Worm (Caenorhabditis elegans): Measurements from ENCODE around the gene nhr-68.

The nhr-68 gene

DNA sequence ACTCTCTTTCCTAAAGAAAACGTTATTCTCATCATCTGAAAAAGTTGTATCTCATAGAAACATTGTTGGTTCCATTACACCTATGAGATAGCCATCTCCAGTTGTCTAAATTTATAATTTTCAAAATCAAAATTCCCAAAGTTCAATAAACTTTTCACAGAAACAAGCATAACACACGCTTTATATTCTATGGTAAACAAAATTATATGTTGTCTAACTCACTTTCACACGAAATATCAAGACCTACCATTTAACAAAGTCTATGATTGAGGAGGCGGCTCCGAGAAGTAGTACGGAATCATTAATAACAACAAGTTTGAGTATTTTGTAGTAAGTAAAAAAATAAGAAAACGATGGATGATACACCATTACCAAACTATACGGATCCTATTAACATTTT is 25.6 kb downstream of the nhr-68 start, which contains the start of gene srx-84:
Gene srx-84, plus strand, starts transcription at position 301 of the 400 bp plus-strand sequence.
- TF ChIP-seq nhr-12 (tag; optimal IDR thresholded peaks at IDR 0.05): no peak
- no peak for TF ChIP-seq ceh-39 (tag; optimal IDR thresholded peaks at IDR 0.05)
- TF ChIP-seq elt-3 (tag; optimal IDR thresholded peaks at IDR 0.05): no peak
- TF ChIP-seq hlh-1 (tag; optimal IDR thresholded peaks at IDR 0.05): no peak
- TF ChIP-seq ham-2 (GFP tag; optimal IDR thresholded peaks at IDR 0.05): no peak
- no peak for TF ChIP-seq bed-3 (GFP tag; optimal IDR thresholded peaks at IDR 0.05)
- no peak for TF ChIP-seq mab-5 (tag; optimal IDR thresholded peaks at IDR 0.05)
- no peak for TF ChIP-seq lsy-2 (tag; optimal IDR thresholded peaks at IDR 0.05)
- no peak for TF ChIP-seq snpc-4 (tag; optimal IDR thresholded peaks at IDR 0.05)
- TF ChIP-seq nhr-28 (tag; optimal IDR thresholded peaks at IDR 0.05): no peak
- TF ChIP-seq nhr-237 (tag; optimal IDR thresholded peaks at IDR 0.05): no peak
- TF ChIP-seq flh-1 (GFP tag; optimal IDR thresholded peaks at IDR 0.05): no peak
- TF ChIP-seq zip-8 (tag; optimal IDR thresholded peaks at IDR 0.05): no peak
- TF ChIP-seq unc-62 (GFP tag; optimal IDR thresholded peaks at IDR 0.05): no peak

DNA sequence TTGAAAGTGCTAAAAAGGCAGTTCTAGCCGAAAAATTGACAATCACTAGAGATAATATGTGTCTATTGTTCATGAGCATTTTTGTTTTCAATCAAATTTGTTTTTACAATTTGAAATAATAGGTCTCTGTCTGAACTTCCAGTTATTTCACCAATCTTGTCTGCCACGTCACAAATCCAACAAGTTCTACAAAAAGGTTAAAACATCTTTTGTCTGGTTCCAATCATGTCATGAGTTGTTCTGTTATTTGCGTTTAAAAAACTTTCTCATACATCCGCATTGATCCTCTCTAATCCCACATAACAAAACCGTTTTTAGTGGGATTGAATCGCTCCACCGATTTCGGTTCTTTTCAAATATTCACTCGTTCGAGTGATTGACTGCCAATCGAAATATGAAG is 27.6 kb downstream of the nhr-68 start, which contains the start of gene F35B12.9:
Gene F35B12.9, plus strand, starts transcription at position 372 of the 400 bp plus-strand sequence.
- TF ChIP-seq nhr-237 (tag; optimal IDR thresholded peaks at IDR 0.05) (no peak), snpc-4 (tag; optimal IDR thresholded peaks at IDR 0.05) (no peak), bed-3 (GFP tag; optimal IDR thresholded peaks at IDR 0.05) (no peak), ceh-43 (GFP tag; optimal IDR thresholded peaks at IDR 0.05) (no peak), sem-2 (GFP tag; optimal IDR thresholded peaks at IDR 0.05) (no peak), nhr-76 (tag; optimal IDR thresholded peaks at IDR 0.05) (no peak), unc-120 (tag; optimal IDR thresholded peaks at IDR 0.05; ENCODE audit: poor library complexity, severe bottlenecking) (no peak)

DNA sequence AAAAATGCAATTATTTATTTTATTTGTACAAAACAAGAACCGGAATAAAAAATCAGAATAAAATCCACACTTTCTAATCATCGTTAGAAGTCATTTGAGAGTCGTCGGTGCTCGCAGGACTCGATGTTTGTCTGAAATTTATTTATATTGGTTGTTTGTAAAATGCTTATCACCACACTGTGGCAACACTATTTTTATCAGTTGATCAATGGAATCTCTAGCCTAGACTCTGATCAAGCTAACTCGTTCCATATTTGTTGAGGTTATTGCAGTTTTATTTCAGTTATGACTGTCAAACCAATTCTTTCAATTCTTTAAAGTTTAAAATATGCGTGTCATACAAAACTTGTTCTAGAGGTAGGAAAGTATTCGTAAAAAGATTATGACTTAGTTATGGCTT is 31.2 kb downstream of the nhr-68 start, which contains the start of gene dhs-20:
Gene dhs-20, minus strand, starts transcription at position 80 of the 400 bp plus-strand sequence.
- TF ChIP-seq elt-1 (tag; optimal IDR thresholded peaks at IDR 0.05; ENCODE audit: borderline replicate concordance, insufficient read depth) (no peak), ceh-39 (tag; optimal IDR thresholded peaks at IDR 0.05) (no peak), nhr-28 (tag; optimal IDR thresholded peaks at IDR 0.05) (no peak), lin-13 (tag; optimal IDR thresholded peaks at IDR 0.05) (no peak), unc-39 (tag; optimal IDR thresholded peaks at IDR 0.05) (no peak), mab-5 (tag; optimal IDR thresholded peaks at IDR 0.05) (no peak), nhr-12 (tag; optimal IDR thresholded peaks at IDR 0.05) (no peak)

DNA sequence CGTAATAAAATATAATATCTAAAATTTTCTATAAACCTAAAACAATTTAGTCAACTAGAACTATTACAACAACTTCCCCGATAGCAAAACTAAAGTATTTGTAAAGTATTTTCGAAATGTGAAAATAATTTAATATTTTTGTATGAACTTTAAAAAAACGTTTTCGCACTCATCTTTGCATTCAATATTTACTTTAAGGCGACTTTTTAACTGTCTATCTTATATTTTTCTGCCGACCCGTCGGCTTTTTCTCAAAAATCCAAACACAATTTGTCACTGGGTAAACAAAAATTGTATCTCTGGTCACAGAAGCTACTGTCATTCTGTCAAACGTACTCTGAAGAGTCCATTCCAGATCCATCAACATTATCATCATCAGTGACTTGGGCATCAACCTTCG is 32.0 kb downstream of the nhr-68 start:
- TF ChIP-seq flh-1 (GFP tag; optimal IDR thresholded peaks at IDR 0.05) (no peak), ztf-11 (tag; optimal IDR thresholded peaks at IDR 0.05) (no peak), elt-3 (tag; optimal IDR thresholded peaks at IDR 0.05) (no peak), ces-1 (GFP tag; optimal IDR thresholded peaks at IDR 0.05) (no peak), blmp-1 (tag; optimal IDR thresholded peaks at IDR 0.05) (no peak)

DNA sequence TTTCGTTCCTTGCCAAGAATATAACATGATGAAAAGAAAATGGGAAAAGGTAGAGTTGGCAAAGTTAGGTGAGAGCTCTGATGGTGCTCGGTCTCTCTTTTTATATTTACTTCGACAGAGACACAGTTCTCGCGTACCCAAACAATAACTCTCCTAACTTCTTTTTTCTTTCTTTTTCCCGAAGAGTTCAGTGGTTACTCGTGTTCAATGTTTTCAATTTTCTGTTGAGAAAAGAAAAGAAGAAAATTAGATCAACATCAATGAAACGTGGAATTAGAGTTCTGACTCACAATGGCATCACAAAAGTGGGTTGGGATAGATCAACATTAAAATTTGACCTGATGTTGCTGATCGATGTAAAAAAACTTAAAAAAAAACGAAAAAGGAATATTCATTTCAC is 33.2 kb downstream of the nhr-68 start, which contains the start of gene idpp-16:
Gene idpp-16, minus strand, starts transcription at position 101 of the 400 bp plus-strand sequence.
- no peak for TF ChIP-seq cnd-1 (tag; optimal IDR thresholded peaks at IDR 0.05)
- no peak for TF ChIP-seq unc-62 (GFP tag; optimal IDR thresholded peaks at IDR 0.05)
- no peak for TF ChIP-seq pha-4 (tag; optimal IDR thresholded peaks at IDR 0.05)

DNA sequence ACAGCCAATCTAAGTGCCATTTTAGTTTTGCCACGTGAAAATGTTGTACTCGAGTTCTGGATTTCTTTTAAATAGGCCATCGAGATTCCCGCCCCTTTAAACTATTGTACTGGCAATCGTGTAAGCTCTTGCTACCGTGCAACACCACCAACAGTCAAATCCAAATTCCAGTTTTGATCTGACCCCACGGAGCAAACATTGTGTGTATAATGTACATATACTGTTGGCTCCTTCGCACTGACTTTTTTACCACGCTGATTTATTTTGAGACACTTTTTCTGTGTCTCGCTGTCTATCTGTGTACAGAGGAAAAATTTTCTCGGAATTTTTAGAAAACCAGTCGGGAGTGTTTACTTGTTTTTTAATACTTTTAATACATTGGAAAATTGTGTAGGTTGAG is 36.8 kb downstream of the nhr-68 start, which contains the start of gene piit-1:
Gene piit-1, minus strand, starts transcription at position 101 of the 400 bp plus-strand sequence.
- TF ChIP-seq ceh-39 (tag; optimal IDR thresholded peaks at IDR 0.05) (no peak), nhr-28 (tag; optimal IDR thresholded peaks at IDR 0.05) (no peak), nhr-12 (tag; optimal IDR thresholded peaks at IDR 0.05) (no peak), cnd-1 (tag; optimal IDR thresholded peaks at IDR 0.05) (no peak), unc-39 (tag; optimal IDR thresholded peaks at IDR 0.05) (no peak), tbx-8 (GFP tag; optimal IDR thresholded peaks at IDR 0.05) (no peak), bed-3 (GFP tag; optimal IDR thresholded peaks at IDR 0.05) (no peak), lsy-2 (tag; optimal IDR thresholded peaks at IDR 0.05) (no peak)

DNA sequence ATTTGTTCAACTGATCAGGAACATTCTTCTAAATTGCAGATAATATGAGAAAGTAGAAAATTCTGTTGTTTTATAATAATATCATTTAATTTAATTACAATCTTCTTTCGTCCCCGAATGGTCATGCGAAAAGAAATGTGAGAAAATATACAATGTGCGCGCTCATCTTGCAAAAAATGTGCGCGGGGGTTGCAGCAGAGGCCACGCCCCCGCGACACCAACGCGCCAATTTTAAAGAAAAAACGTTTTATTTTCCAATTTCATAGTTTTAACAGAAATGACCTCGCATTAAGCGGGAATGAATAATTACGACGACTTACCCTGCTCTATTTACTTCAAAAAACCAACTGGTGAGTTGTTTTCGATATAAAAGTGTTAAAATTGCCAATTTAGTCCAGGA is 37.2 kb downstream of the nhr-68 start, which contains the start of gene sas-5:
Gene sas-5, plus strand, starts transcription at position 257 of the 400 bp plus-strand sequence.
- TF ChIP-seq drap-1 (GFP tag; optimal IDR thresholded peaks at IDR 0.05): peak; percentile 88
- no peak for TF ChIP-seq ceh-43 (GFP tag; optimal IDR thresholded peaks at IDR 0.05)
- peak; percentile 18 for TF ChIP-seq mab-5 (tag; optimal IDR thresholded peaks at IDR 0.05)
- TF ChIP-seq blmp-1 (tag; optimal IDR thresholded peaks at IDR 0.05): peak; percentile 45
- peak; percentile 81 for TF ChIP-seq ceh-83 (GFP tag; optimal IDR thresholded peaks at IDR 0.05)
- peak; percentile 48 for TF ChIP-seq lin-32 (GFP tag; optimal IDR thresholded peaks at IDR 0.05)
- peak; percentile 37 for TF ChIP-seq pha-4 (tag; optimal IDR thresholded peaks at IDR 0.05)
- TF ChIP-seq sptf-1 (tag; optimal IDR thresholded peaks at IDR 0.05): peak; percentile 94
- peak; percentile 83 for TF ChIP-seq hlh-1 (tag; optimal IDR thresholded peaks at IDR 0.05)
- TF ChIP-seq mls-2 (tag; optimal IDR thresholded peaks at IDR 0.05): peak; percentile 89
- peak; percentile 53 for TF ChIP-seq nhr-237 (tag; optimal IDR thresholded peaks at IDR 0.05)
- TF ChIP-seq nhr-76 (tag; optimal IDR thresholded peaks at IDR 0.05): peak; percentile 19
- peak; percentile 51 for TF ChIP-seq sem-2 (GFP tag; optimal IDR thresholded peaks at IDR 0.05)
- peak; percentile 80 for TF ChIP-seq tbx-8 (GFP tag; optimal IDR thresholded peaks at IDR 0.05)
- TF ChIP-seq cnd-1 (tag; optimal IDR thresholded peaks at IDR 0.05): peak; percentile 73
- TF ChIP-seq unc-120 (tag; optimal IDR thresholded peaks at IDR 0.05; ENCODE audit: poor library complexity, severe bottlenecking): peak; percentile 92
- peak; percentile 73 for TF ChIP-seq lsy-2 (tag; optimal IDR thresholded peaks at IDR 0.05)
- no peak for TF ChIP-seq nhr-2 (tag; optimal IDR thresholded peaks at IDR 0.05)
- peak; percentile 77 for TF ChIP-seq ztf-11 (tag; optimal IDR thresholded peaks at IDR 0.05)
- TF ChIP-seq ceh-39 (tag; optimal IDR thresholded peaks at IDR 0.05): no peak
- TF ChIP-seq mep-1 (tag; optimal IDR thresholded peaks at IDR 0.05): peak; percentile 70
- TF ChIP-seq bed-3 (GFP tag; optimal IDR thresholded peaks at IDR 0.05): peak; percentile 62
- peak; percentile 75 for TF ChIP-seq flh-1 (GFP tag; optimal IDR thresholded peaks at IDR 0.05)
- TF ChIP-seq nhr-28 (tag; optimal IDR thresholded peaks at IDR 0.05): peak; percentile 5
- no peak for TF ChIP-seq snpc-4 (tag; optimal IDR thresholded peaks at IDR 0.05)
- peak; percentile 37 for TF ChIP-seq nhr-12 (tag; optimal IDR thresholded peaks at IDR 0.05)

Data from whole organism, mixed stage, embryonic.